Fruit fly (Drosophila melanogaster) S2 (cell line): ENCODE results near the gene CG15406.
A peak's percentile ranks its signal among the peaks of the same experiment; 100 is the strongest.

Experiments
- CG8478 ChIP-seq: fragments of >200 bp; optimal IDR thresholded peaks from 2 replicates; lab custom pipeline; 2018
- CTCF ChIP-seq, 2 experiments: fragments of >200 bp; optimal IDR thresholded peaks; 2 replicates each; lab custom pipeline; 2018

CG15406 gene

DNA sequence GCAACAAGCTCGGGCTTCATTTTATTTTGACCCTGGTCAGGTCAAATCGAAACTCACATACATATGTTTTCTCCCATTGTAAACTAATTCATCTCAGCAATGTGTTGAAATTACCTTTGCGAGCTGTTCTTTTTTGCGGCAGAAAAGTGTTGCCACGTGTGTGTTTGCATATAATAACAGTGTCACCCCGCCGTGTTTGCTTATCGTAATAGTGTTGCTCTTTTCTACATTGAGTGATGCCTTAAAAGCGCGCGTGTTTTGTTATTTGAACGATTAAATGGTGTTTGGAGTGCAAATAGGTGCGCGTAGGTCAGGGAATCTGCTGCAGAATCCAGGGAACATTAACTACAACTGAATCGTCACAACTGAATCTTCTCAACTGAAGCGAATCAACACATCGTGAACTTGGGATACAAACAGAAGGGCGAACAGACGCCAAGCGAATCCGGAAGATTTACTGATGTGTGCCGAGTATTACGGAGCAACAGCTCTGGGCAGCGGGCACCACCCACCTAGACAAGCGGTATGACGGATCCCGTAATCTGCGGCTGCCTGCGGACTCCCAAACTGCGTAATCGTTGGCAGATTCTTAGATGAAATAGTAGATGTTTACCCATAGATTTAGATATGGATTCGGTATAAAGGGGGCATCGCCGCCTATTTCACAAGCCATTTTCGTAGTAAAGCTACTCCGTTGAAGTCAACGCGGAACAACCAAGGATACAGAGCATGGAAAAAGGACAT, at the start of gene CG15406:
Gene CG15406 (plus strand): TSS at position 694 of the 744 bp plus-strand sequence.
- TF ChIP-seq CTCF (optimal IDR thresholded peaks at IDR 0.05; lab: Kevin White, UChicago) (no peak), CG8478 (no peak)

DNA sequence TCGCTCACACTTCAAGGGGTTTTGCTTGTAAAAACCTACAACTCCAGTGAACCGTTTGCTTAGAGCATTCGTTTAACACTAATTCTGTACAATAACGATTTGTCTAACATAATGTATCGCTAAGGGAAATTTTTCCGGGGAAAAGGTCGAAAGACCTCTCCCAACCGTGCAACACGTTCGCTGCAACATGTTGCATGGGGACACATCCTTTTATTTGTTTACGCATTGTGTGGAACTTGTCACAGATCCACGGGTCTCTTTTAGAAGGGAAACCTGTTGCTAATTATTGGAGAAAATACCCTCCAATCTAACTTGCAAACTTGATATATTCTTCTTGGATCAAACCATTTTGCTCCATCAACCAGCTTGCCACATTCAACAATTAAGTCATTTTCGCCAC, 43.4 kb upstream of the CG15406 start:
- TF ChIP-seq CTCF (optimal IDR thresholded peaks at IDR 0.05; lab: Kevin White, UChicago), result no peak
- no peak for TF ChIP-seq CG8478

DNA sequence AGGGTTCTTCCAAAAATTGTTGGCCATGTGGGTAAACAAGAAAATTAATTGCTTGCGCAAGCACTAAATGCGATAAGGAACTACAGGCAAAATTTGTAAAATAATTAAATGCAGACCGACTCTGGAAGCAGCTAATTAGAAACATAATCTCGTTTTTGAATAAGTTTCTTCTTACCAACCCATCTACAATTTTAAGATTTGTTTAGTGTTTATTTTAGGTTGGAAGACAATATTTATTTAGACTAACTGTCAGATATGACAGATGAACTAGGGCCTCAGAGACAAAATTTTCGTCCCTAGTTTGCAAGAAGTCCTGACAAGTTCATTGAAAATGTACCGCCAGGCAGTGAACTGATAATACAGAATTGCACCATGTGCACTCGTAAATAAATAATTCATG, 39.9 kb upstream of the CG15406 start, which contains the start of gene CG3347:
Gene CG3347 (plus strand): TSS at position 301 of the 400 bp plus-strand sequence.
- TF ChIP-seq CG8478 (no peak), CTCF (optimal IDR thresholded peaks at IDR 0.05; lab: Kevin White, UChicago) (no peak)

DNA sequence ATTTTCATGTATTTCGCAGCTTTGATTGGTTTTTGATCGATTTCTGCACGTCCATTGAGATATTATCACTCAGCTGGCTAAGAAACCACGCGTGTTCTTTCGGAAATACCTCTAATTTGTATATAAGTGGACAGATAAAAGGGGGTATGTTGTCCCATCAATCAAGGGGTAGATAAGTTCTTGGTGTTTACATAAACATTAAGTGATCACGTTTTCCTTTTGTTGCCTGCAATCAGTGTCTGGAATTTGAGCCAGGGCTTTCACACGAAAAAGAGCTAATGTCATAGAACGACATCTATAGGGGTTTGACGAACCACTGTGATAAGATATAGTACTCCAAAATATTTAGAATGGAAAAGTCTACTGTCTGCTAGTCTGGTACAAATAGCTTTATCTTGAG, 30.2 kb upstream of the CG15406 start:
- no peak for TF ChIP-seq CTCF (optimal IDR thresholded peaks at IDR 0.05; lab: Kevin White, UChicago)
- TF ChIP-seq CG8478, result no peak

DNA sequence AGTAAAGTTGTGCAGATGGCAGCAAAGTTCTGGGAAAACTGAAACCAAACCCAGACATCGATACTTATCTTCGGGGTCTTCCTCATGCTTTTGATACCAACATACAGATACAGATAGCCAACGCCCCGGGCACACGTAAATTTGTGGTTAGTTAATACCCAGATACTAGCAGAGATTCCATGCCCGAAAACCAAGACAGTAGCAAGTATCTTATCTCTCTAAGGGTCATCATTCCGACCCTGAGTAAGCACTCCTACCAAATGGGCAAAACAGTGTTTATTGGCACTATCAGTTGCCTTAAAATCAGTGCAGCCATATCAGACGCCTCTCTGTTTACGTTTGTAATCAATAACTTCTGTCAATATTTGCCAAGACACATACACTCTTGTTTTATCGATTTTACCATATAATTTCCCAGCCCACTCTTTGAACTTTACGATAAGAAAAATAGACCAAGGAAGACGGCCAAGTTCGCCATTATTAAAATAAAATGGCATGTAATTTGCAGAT, 28.5 kb upstream of the CG15406 start, which contains the start of gene OtopLb:
Gene OtopLb (minus strand): TSS at position 51 of the 510 bp plus-strand sequence.
- TF ChIP-seq CG8478, result no peak
- no peak for TF ChIP-seq CTCF (optimal IDR thresholded peaks at IDR 0.05; lab: Kevin White, UChicago)

DNA sequence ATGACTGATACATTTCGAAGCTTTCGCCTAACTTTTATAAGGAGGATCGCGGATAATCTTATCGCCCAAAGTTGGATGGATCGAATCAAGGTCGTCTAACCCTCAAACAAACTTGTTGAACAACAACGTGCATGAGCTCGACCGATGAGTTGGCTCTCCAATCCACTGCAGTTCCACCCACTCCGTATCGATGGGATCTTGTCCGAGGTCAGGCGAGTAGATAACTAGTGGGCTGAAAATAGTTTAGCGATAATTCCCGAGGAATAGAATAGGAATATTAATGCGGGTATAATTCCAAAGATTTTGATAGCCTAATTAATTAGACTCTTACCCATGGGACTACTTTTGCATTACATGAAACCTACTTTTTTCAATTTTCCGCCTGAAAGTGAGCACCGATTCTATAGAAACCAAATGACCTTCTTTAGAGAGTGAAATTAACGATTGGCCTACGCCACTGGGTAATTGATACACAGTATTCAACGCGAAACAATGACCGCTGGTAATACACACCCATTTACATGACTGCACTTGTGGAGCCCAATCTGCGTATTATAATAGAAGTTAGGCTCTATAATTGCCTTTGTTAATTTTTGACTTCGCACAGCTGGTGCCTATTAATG, 15.2 kb upstream of the CG15406 start:
- TF ChIP-seq CG8478 (no peak), CTCF (optimal IDR thresholded peaks at IDR 0.05; lab: Kevin White, UChicago) (no peak)

DNA sequence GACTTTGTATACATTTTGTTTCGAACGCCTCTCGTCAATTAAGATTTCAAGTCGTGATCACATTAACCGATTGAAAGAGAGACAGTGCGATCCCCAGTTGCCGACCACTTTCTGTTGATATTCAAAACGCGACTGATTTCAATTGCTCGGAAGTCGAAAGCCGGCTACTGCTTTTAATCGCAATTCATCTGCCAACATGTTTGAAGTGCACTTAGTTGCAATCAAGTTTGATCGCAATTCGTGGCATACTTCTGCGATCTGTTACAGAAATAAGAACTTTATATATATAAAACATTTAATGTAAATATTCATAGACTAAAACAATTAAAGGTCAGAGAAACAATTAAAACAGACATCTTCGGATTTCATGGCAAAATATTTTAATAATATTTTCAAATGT, 14.4 kb upstream of the CG15406 start, which contains the start of gene CG9664:
Gene CG9664 (minus strand): TSS at position 135 of the 400 bp plus-strand sequence.
- TF ChIP-seq CTCF (optimal IDR thresholded peaks at IDR 0.05; lab: Kevin White, UChicago) (no peak), CG8478 (no peak)

DNA sequence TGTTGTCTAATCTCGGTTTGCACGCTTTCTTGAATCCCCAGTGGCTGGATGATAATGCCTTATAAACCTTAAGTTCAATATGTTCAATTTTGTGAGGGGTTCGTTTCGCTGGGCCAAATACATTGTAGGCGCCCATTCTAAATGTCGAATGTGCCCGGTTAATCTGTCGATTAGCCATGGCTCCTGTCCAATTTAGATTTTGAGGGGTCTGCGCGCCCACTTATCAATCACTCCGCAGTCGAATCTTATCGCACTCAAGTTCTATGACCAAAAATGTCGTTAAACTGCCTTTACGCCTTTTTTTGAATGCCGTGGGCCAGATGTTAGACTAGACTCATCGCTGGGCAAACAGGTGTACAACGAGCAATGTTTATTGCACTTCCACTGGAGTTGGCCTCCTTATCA, 11.0 kb upstream of the CG15406 start:
- TF ChIP-seq CG8478 (no peak), CTCF (optimal IDR thresholded peaks at IDR 0.05; lab: Kevin White, UChicago) (no peak)

DNA sequence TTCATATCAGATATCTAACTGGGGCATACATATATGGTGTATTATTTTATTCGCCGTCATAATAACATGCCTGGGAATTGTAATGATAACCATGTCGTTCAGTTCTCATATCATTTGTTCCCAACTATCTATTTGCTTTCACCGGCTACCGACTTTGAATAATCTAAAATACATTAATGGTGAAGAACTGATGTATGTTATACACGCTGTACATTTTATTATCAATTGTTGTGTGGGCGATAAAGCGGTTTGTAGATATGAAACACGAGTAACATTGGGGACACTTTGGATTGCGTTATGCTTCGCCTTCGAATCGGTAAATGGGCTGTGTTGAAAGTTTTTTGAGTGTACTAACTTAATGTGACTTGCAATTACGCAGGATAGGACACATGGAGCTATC, 9.9 kb upstream of the CG15406 start:
- TF ChIP-seq CG8478, result no peak
- no peak for TF ChIP-seq CTCF (optimal IDR thresholded peaks at IDR 0.05; lab: Kevin White, UChicago)

DNA sequence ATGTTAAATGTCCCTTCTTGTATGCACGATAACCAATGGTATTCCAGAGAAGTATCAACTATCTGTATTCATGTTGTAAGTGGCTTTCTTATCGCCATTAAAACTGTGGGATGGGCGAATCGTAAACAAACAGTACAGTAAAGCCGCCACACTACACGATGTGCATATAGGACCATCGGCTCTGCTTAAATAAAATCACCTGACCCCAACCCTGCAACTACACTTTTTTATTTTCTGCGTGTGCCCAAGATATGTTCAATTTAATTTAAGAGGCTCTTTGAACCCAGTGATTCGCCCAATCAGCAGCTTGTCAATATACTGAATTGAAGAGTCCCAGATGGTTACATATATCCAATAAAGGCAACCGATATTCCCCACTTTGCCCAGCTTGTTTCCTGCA, 9.2 kb upstream of the CG15406 start:
- TF ChIP-seq CTCF (optimal IDR thresholded peaks at IDR 0.05; lab: Kevin White, UChicago), result no peak
- TF ChIP-seq CG8478, result no peak

DNA sequence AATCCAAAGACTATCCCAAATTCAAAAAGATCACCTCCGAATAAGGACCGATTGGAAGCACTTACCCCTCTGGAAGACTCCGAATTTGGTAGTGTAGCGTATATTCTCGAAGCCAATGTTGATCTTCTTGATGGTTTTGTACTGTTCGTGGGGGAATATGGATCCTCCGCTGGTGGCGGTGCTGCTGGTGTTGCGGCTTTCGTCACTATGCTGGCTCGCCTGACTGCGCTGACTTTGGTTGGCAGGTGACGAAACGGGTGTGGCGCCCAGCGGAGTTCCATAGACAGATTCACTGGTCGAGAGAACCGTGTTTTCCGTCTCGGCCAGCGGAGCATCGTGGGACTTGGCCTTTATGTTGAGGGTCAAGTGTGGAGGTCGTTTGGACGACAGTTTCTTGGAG, 8.0 kb upstream of the CG15406 start:
- TF ChIP-seq CG8478, result no peak
- no peak for TF ChIP-seq CTCF (optimal IDR thresholded peaks at IDR 0.05; lab: Kevin White, UChicago)

DNA sequence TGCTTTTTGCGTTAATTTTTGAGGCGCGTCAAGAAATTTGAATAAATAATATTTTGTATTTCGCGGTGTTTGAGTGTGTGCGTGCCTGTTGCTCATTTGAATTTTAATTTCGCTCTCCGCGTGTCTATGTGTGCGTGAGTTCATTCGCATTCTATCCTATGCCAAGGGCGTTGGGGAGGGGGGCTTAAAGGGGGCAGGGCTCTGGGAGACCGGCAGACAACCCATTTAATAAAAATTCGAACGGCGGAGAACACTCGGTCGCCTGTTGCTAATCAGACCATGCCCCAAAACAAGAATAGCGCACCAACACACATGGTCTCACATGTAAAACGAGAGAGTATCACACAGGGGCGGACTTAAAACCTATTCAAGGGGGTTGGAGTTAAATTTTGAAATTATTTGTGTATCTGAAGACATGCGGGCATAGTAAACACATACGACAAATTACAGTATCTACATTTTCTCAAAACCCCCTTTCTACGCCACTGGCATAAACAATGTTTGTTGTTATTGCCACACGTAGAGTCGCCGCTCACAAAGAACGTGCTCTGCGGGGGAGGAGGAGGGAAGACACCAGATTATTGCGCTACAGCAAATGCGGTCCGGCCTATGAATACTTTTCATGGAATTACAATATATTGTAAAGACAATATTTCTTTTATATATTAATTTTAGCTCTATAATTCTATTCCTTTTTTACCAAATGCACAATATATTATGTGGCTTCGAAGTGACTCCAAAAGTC, 7.1 kb upstream of the CG15406 start:
- no peak for TF ChIP-seq CTCF (optimal IDR thresholded peaks at IDR 0.05; lab: Kevin White, UChicago)
- TF ChIP-seq CG8478, result no peak

DNA sequence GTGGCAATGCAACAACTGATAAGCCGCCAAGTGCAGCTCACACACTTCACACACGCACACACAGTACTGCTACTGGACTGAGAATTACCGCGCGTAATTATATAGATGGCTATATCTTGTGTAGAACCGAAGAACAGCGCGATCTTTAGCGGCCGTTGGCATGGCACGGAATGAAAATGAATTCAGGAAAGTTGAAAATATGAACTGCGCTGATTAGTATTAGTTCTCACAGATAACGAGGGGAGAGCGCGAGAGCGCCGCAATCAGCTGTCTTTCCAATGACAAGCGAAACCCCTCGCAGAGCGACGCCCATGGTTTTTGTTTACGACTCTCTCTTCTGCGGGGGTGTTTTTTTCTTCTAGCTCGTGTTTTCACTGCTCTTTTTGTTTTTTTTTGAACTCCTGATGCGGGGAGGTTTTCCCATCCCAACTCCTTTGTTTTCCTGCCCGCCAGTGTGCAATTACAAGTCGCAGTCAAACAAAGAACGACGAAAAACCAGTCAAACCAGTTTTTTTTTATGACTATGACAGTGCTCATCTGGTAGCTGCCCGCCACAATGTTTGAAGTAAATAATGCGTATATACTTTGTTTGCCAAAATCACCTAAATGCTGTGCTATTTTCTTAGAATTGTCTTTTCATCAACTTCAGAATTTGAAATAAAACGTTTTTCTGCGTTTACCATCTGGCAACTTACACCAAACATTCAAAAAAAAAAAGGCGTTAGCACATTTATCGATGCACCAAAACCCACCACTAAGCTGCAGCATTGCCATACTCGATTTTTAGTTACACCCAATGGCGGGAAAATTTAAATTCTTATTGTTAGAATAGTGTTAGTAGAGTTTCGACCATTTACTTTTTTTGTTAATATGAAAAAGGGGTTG, 5.8 kb upstream of the CG15406 start, which contains the start of gene CG9663:
Gene CG9663 (minus strand): TSS at position 173 of the 885 bp plus-strand sequence.
- peak in 1 of 2 experiments; percentile 29 for TF ChIP-seq CTCF (optimal IDR thresholded peaks at IDR 0.05; lab: Kevin White, UChicago)
- TF ChIP-seq CG8478, result no peak

DNA sequence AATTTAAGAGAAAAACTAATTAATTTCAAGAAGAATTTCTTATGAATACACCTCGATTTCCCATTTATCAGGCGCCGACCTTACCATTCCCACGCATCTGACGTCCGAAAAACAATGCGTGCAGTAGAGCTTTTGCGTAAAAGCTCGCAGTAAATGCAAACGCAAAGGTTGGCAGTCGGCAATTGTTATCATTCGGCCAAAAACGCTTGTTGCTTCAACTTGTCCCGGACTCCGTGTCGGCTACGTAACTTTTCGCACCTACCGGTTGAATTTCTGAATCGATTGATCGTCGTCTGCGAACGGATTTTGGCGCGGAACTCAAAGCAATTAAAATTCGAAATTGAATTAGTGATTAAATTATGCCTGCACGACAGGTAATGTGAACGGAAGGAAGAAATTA, 5.1 kb upstream of the CG15406 start, which contains the start of gene CG3277:
Gene CG3277 (plus strand): TSS at position 208 of the 400 bp plus-strand sequence.
- TF ChIP-seq CG8478 (no peak), CTCF (optimal IDR thresholded peaks at IDR 0.05; lab: Kevin White, UChicago) (no peak)
